Worm (Caenorhabditis elegans) whole organism, young adult: ENCODE results near the gene srd-32.

Experiments
- B0336.3 ChIP-seq: fragments of 200-800 bp; sonication (Bioruptor generic); IDR thresholded peaks from 2 replicates; pipeline ENCODE4 v1.3.6; 2022; ENCODE audit warnings: missing genetic modification characterization, missing compliant biosample characterization
- K12H6.12 ChIP-seq: fragments of 200-800 bp; sonication (Bioruptor generic); optimal IDR thresholded peaks from 2 replicates; lab custom pipeline; 2018; ENCODE audit warnings: mild to moderate bottlenecking, missing genetic modification characterization, missing compliant biosample characterization
- ama-1 ChIP-seq, 3 experiments: fragments of 150-350 bp in 1 of 3; sonication (generic microtip) in 2 of 3; optimal IDR thresholded peaks; 2 replicates each; lab custom pipeline; 2014 to 2018; ENCODE audit warnings: missing biosample characterization in 2 of 3, missing genetic modification characterization in 2 of 3, missing genetic modification reagents in 2 of 3
- atf-7 ChIP-seq: sonication (generic microtip); optimal IDR thresholded peaks from 2 replicates; lab custom pipeline; 2017; ENCODE audit warnings: mild to moderate bottlenecking, missing genetic modification characterization, missing compliant biosample characterization
- hlh-12 ChIP-seq: sonication (generic microtip); optimal IDR thresholded peaks from 2 replicates; lab custom pipeline; 2016; ENCODE audit warnings: missing genetic modification characterization, missing compliant biosample characterization
- lin-26 ChIP-seq: fragments of 200-800 bp; sonication (Bioruptor generic); IDR thresholded peaks from 2 replicates; pipeline ENCODE4 v1.3.6; 2022; ENCODE audit warnings: missing genetic modification reagents, missing genetic modification characterization, missing compliant biosample characterization
- mel-28 ChIP-seq: sonication (generic microtip); optimal IDR thresholded peaks from 2 replicates; lab custom pipeline; 2016; ENCODE audit warnings: borderline replicate concordance, mild to moderate bottlenecking, missing genetic modification characterization, missing compliant biosample characterization
- nfyb-1 ChIP-seq: fragments of 200-800 bp; sonication (Bioruptor generic); IDR thresholded peaks from 2 replicates; pipeline ENCODE4 v1.3.6; 2022; ENCODE audit warnings: missing genetic modification reagents, missing genetic modification characterization, missing compliant biosample characterization
- nhr-120 ChIP-seq: fragments of 200-800 bp; sonication (Bioruptor generic); IDR thresholded peaks from 2 replicates; pipeline ENCODE4 v1.3.6; 2022; ENCODE audit warnings: missing genetic modification characterization, missing compliant biosample characterization
- pha-4 ChIP-seq: fragments of 150-350 bp; sonication (generic microtip); optimal IDR thresholded peaks from 2 replicates; lab custom pipeline; 2014; ENCODE audit warnings: missing biosample characterization, missing genetic modification reagents, missing genetic modification characterization
- snpc-4 ChIP-seq, 5 experiments: fragments of 150-350 bp in 1 of 5; sonication (generic microtip) in 4 of 5; optimal IDR thresholded peaks; 2 replicates each; lab custom pipeline; 2014 to 2018; ENCODE audit warnings: missing genetic modification characterization in 5 of 5, missing biosample characterization in 3 of 5, antibody characterized with exemption in 2 of 5, mild to moderate bottlenecking in 2 of 5, missing compliant biosample characterization in 2 of 5, missing genotype in 2 of 5, moderate library complexity in 2 of 5, missing genetic modification reagents in 1 of 5
- unc-130 ChIP-seq: sonication (generic microtip); optimal IDR thresholded peaks from 2 replicates; lab custom pipeline; 2016; ENCODE audit warnings: missing genetic modification reagents, missing genetic modification characterization, missing compliant biosample characterization
- zfh-2 ChIP-seq: fragments of 200-800 bp; sonication (Bioruptor generic); conservative IDR thresholded peaks from 2 replicates; pipeline ENCODE4 v1.3.6; 2022; ENCODE audit warnings: missing genetic modification reagents, missing genetic modification characterization, missing compliant biosample characterization
- ztf-22 ChIP-seq: fragments of 200-800 bp; sonication (Bioruptor generic); optimal IDR thresholded peaks from 2 replicates; lab custom pipeline; 2018; ENCODE audit warnings: mild to moderate bottlenecking, missing genetic modification characterization, moderate library complexity, missing compliant biosample characterization

DNA sequence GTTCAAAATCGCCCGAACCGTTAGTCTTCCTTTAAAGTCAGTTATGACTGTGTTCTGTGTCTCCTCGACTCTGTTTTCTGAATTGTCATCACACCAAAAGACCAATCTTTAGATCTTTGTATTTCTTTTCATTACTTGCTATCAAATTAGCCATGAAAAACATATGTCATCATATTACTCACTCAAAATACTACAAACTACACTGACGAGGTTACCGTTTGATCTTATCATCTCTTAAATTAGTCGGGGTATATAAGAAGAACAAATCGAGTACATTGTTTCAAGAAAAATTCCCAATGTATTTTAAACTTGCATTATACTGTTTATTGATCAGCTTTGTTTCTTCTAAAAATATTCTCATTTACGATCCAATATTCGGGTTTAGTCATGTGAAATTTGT lies 43.1 kb downstream of the srd-32 start, which contains the start of gene ugt-13:
- TF ChIP-seq zfh-2 (no peak), unc-130 (GFP tag; lab: Kevin White, UChicago) (no peak), ama-1 (optimal IDR thresholded peaks at IDR 0.05; lab: Kevin White, UChicago) (no peak), ama-1 (GFP tag; optimal IDR thresholded peaks at IDR 0.05; lab: Kevin White, UChicago) (no peak), pha-4 (tag; lab: Kevin White, UChicago) (no peak), B0336.3 (GFP tag; lab: Robert Waterston, UW) (no peak), nfyb-1 (GFP tag; lab: Robert Waterston, UW) (no peak), ztf-22 (no peak), snpc-4 (GFP tag; optimal IDR thresholded peaks at IDR 0.05; lab: Kevin White, UChicago) (no peak), snpc-4 (tag; optimal IDR thresholded peaks at IDR 0.05; lab: Kevin White, UChicago) (no peak), nhr-120 (no peak), mel-28 (tag; lab: Kevin White, UChicago) (no peak), K12H6.12 (tag; lab: Kevin White, UChicago) (no peak), lin-26 (GFP tag; lab: Robert Waterston, UW) (no peak), hlh-12 (tag; lab: Kevin White, UChicago) (no peak), atf-7 (tag; lab: Kevin White, UChicago) (no peak)
